Fruit fly (Drosophila melanogaster): Measurements from ENCODE around the gene CG4186.
A peak's percentile ranks its signal among the peaks of the same experiment; 100 is the strongest.

Gene CG4186

DNA sequence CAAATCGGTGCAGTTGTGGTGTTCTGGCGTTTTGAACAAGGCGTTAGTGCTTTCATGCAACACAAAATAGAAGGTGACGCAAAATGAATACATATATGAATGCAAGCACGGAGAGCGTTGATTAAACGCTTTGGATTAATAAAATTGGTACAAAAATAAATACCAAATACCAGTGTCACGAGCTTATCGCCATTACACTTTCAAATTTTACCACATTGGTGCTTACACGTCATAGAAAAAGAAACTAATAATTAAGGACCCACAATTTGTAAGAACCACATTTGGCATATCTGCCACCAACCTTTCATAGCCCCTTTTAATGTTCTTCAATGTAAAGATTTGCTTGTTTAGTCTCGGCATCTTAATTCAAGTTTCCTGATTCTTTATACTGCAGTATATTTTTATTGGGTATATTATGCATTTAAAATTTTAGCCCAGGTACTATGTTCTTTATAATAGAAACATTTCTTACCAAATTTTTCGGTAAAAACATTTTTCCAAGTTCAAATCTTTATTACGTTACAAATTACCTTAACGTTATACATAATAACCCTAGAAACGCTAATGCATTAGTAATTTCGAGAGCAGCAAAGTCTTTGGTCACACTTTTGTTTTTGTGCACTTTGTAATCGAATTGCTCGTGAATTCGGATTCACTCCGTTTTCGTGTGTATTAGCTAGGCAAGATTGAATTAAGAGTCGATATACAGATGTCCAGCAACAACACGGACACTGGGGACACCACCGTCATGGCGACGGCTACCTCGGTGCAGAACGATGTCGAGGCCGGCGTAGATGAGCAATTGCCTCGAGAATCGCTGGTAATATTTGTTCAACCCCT is 9.1 kb downstream of the CG4186 start, which contains the start of the genes Pex16 and Pex14 (continued):
- no peak for TF ChIP-seq gsb-n (tag; optimal IDR thresholded peaks at IDR 0.05)
- TF ChIP-seq bcd (GFP tag; optimal IDR thresholded peaks at IDR 0.05), result peak; percentile 73
- peak; percentile 64 for TF ChIP-seq CG3281 (GFP tag; optimal IDR thresholded peaks at IDR 0.05)
- no peak for TF ChIP-seq D19A (tag; optimal IDR thresholded peaks at IDR 0.05)
- TF ChIP-seq tio (GFP tag; optimal IDR thresholded peaks at IDR 0.05), result no peak
- no peak for TF ChIP-seq Hmx (GFP tag; optimal IDR thresholded peaks at IDR 0.05)
- peak; percentile 68 for TF ChIP-seq emc (GFP tag; optimal IDR thresholded peaks at IDR 0.05)
- TF ChIP-seq ATbp (GFP tag; optimal IDR thresholded peaks at IDR 0.05), result no peak
- no peak for TF ChIP-seq chinmo (GFP tag; IDR thresholded peaks at IDR 0.05; ENCODE audit: partially characterized antibody)
- TF ChIP-seq br (optimal IDR thresholded peaks at IDR 0.05), result no peak
- TF ChIP-seq Atf3 (GFP tag; optimal IDR thresholded peaks at IDR 0.05), result peak; percentile 75
- TF ChIP-seq CG7357 (GFP tag; IDR thresholded peaks at IDR 0.05), result peak; percentile 40; the same call in 1 of the 3 replicates
- TF ChIP-seq CG14860 (GFP tag; IDR thresholded peaks at IDR 0.05; ENCODE audit: partially characterized antibody), result no peak
- peak; percentile 27 for TF ChIP-seq schlank (tag; optimal IDR thresholded peaks at IDR 0.05)
- TF ChIP-seq trem (tag; optimal IDR thresholded peaks at IDR 0.05), result peak; percentile 15
- TF ChIP-seq Dip3 (GFP tag; optimal IDR thresholded peaks at IDR 0.05), result peak; percentile 69
- TF ChIP-seq pnt (GFP tag; optimal IDR thresholded peaks at IDR 0.05), result peak; percentile 86
- TF ChIP-seq CG1603 (tag; optimal IDR thresholded peaks at IDR 0.05), result peak; percentile 66
- 0 out of 2 replicates have a peak, but pooled peaks have one; percentile 10 for TF ChIP-seq seq (GFP tag; IDR thresholded peaks at IDR 0.05)
- no peak for TF ChIP-seq gt (GFP tag; IDR thresholded peaks at IDR 0.05)
- peak; percentile 68 for TF ChIP-seq CG4617 (GFP tag; optimal IDR thresholded peaks at IDR 0.05; ENCODE audit: borderline replicate concordance)
- peak in 1 of 2 experiments; percentile 77 for TF ChIP-seq tll (GFP tag; optimal IDR thresholded peaks at IDR 0.05)
- peak; percentile 69 for TF ChIP-seq CG9727 (GFP tag; optimal IDR thresholded peaks at IDR 0.05)
- peak; percentile 78 for TF ChIP-seq CG3847 (GFP tag; IDR thresholded peaks at IDR 0.05)
- no peak for TF ChIP-seq rib (GFP tag; IDR thresholded peaks at IDR 0.05)
- no peak for TF ChIP-seq B-H2 (GFP tag; optimal IDR thresholded peaks at IDR 0.05)
- TF ChIP-seq CG7745 (tag; optimal IDR thresholded peaks at IDR 0.05), result no peak
- TF ChIP-seq slou (GFP tag; optimal IDR thresholded peaks at IDR 0.05), result peak; percentile 48
- TF ChIP-seq kah (GFP tag; optimal IDR thresholded peaks at IDR 0.05), result no peak
- TF ChIP-seq CG16863 (GFP tag; optimal IDR thresholded peaks at IDR 0.05), result peak; percentile 76
- no peak for TF ChIP-seq CG4360 (GFP tag; IDR thresholded peaks at IDR 0.05)
- no peak for TF ChIP-seq grn (GFP tag; optimal IDR thresholded peaks at IDR 0.05)
- no peak for TF ChIP-seq abd-A (tag; optimal IDR thresholded peaks at IDR 0.05)
- no peak for TF ChIP-seq pros (GFP tag; optimal IDR thresholded peaks at IDR 0.05)
- TF ChIP-seq CG13894 (tag; optimal IDR thresholded peaks at IDR 0.05), result no peak
- TF ChIP-seq lab (GFP tag; optimal IDR thresholded peaks at IDR 0.05), result peak; percentile 64
- TF ChIP-seq CG32532 (GFP tag; IDR thresholded peaks at IDR 0.05), result peak; percentile 82
- no peak for TF ChIP-seq tna (GFP tag; IDR thresholded peaks at IDR 0.05; ENCODE audit: partially characterized antibody)
- no peak for TF ChIP-seq CG7271 (tag; optimal IDR thresholded peaks at IDR 0.05)
- peak; percentile 68 for TF ChIP-seq CG14667 (GFP tag; IDR thresholded peaks at IDR 0.05)
- no peak for TF ChIP-seq Sox100B (GFP tag; optimal IDR thresholded peaks at IDR 0.05)
- TF ChIP-seq CG8765 (GFP tag; IDR thresholded peaks at IDR 0.05), result 0 out of 2 replicates have a peak, but pooled peaks have one; percentile 39
- TF ChIP-seq CG6175 (GFP tag; IDR thresholded peaks at IDR 0.05), result peak; percentile 58; the same call in 1 of the 3 replicates
- TF ChIP-seq crp (GFP tag; optimal IDR thresholded peaks at IDR 0.05), result peak in 1 of 2 experiments; percentile 27
- peak; percentile 84 for TF ChIP-seq CG8944 (GFP tag; optimal IDR thresholded peaks at IDR 0.05)
- no peak for TF ChIP-seq CG12769 (tag; optimal IDR thresholded peaks at IDR 0.05)
- peak; percentile 35 for TF ChIP-seq en (GFP tag; optimal IDR thresholded peaks at IDR 0.05)
- TF ChIP-seq chif (GFP tag; optimal IDR thresholded peaks at IDR 0.05), result peak; percentile 48 to 84
- TF ChIP-seq row (GFP tag; IDR thresholded peaks at IDR 0.05), result peak; percentile 90
